Worm (Caenorhabditis elegans) whole organism, L4/young adult: ENCODE results near the gene gln-1.

Source experiments
- W03F9.2 ChIP-seq: fragments of 150-350 bp; optimal IDR thresholded peaks from 2 replicates; lab custom pipeline; 2014; ENCODE audit warnings: missing biosample characterization, missing genetic modification characterization
- dao-5 ChIP-seq: sonication (generic microtip); optimal IDR thresholded peaks from 2 replicates; lab custom pipeline; 2016; ENCODE audit warnings: missing genotype, missing genetic modification characterization, moderate library complexity, missing compliant biosample characterization
- him-1 ChIP-seq: sonication (generic microtip); optimal IDR thresholded peaks from 2 replicates; lab custom pipeline; 2016; ENCODE audit warnings: missing genotype, missing genetic modification reagents, missing genetic modification characterization, missing compliant biosample characterization

The gln-1 gene

ce11 chrX:6057580-6058305 is at the start of gene gln-1:
Gene gln-1 (plus strand): TSS chrX:6058255.
- TF ChIP-seq him-1 (tag; lab: Kevin White, UChicago), result no peak
- no peak for TF ChIP-seq W03F9.2 (tag; lab: Kevin White, UChicago)
- no peak for TF ChIP-seq dao-5 (tag; lab: Kevin White, UChicago)

- TF ChIP-seq W03F9.2 (tag; lab: Kevin White, UChicago) (no peak), dao-5 (tag; lab: Kevin White, UChicago) (no peak), him-1 (tag; lab: Kevin White, UChicago) (no peak)
Measured at ce11 chrX:6010573-6010972, 47.5 kb upstream of the gln-1 start, which contains the start of gene C09B8.3. Gene C09B8.3 (minus strand): TSS chrX:6010673.

ce11 chrX:6015096-6015495 is 43.0 kb upstream of the gln-1 start, which contains the start of gene C09B8.8:
Gene C09B8.8 (plus strand): TSS chrX:6015492.
- TF ChIP-seq him-1 (tag; lab: Kevin White, UChicago) (no peak), dao-5 (tag; lab: Kevin White, UChicago) (no peak), W03F9.2 (tag; lab: Kevin White, UChicago) (no peak)

- TF ChIP-seq dao-5 (tag; lab: Kevin White, UChicago), result no peak
- TF ChIP-seq him-1 (tag; lab: Kevin White, UChicago), result no peak
- TF ChIP-seq W03F9.2 (tag; lab: Kevin White, UChicago), result no peak
Measured at ce11 chrX:6019886-6020469, 38.1 kb upstream of the gln-1 start, which contains the start of gene C09B8.4. Gene C09B8.4 (minus strand): TSS chrX:6019936.

ce11 chrX:6020782-6021181 is 37.3 kb upstream of the gln-1 start:
- no peak for TF ChIP-seq him-1 (tag; lab: Kevin White, UChicago)
- no peak for TF ChIP-seq dao-5 (tag; lab: Kevin White, UChicago)
- TF ChIP-seq W03F9.2 (tag; lab: Kevin White, UChicago), result no peak

ce11 chrX:6022469-6022868 is 35.6 kb upstream of the gln-1 start, which contains the start of gene lelo-3:
Gene lelo-3 (minus strand): TSS chrX:6022569.
- TF ChIP-seq W03F9.2 (tag; lab: Kevin White, UChicago) (no peak), him-1 (tag; lab: Kevin White, UChicago) (no peak), dao-5 (tag; lab: Kevin White, UChicago) (no peak)

ce11 chrX:6024977-6025376 is 33.1 kb upstream of the gln-1 start:
- no peak for TF ChIP-seq dao-5 (tag; lab: Kevin White, UChicago)
- TF ChIP-seq W03F9.2 (tag; lab: Kevin White, UChicago), result no peak
- no peak for TF ChIP-seq him-1 (tag; lab: Kevin White, UChicago)

ce11 chrX:6026732-6027528 is 31.1 kb upstream of the gln-1 start:
- no peak for TF ChIP-seq him-1 (tag; lab: Kevin White, UChicago)
- no peak for TF ChIP-seq dao-5 (tag; lab: Kevin White, UChicago)
- TF ChIP-seq W03F9.2 (tag; lab: Kevin White, UChicago), result no peak

ce11 chrX:6029075-6029474 is 29.0 kb upstream of the gln-1 start:
- TF ChIP-seq him-1 (tag; lab: Kevin White, UChicago), result no peak
- no peak for TF ChIP-seq W03F9.2 (tag; lab: Kevin White, UChicago)
- no peak for TF ChIP-seq dao-5 (tag; lab: Kevin White, UChicago)

ce11 chrX:6031169-6031568 is 26.9 kb upstream of the gln-1 start, which contains the start of gene ipp-5:
Gene ipp-5 (plus strand): TSS chrX:6031469.
- TF ChIP-seq W03F9.2 (tag; lab: Kevin White, UChicago) (no peak), him-1 (tag; lab: Kevin White, UChicago) (no peak)

- TF ChIP-seq W03F9.2 (tag; lab: Kevin White, UChicago) (no peak), him-1 (tag; lab: Kevin White, UChicago) (no peak), dao-5 (tag; lab: Kevin White, UChicago) (no peak)
Measured at ce11 chrX:6039544-6039943, 18.5 kb upstream of the gln-1 start, which contains the start of gene hsp-25. Gene hsp-25 (minus strand): TSS chrX:6039644.

ce11 chrX:6040435-6041093 is 17.5 kb upstream of the gln-1 start:
- TF ChIP-seq him-1 (tag; lab: Kevin White, UChicago) (no peak), dao-5 (tag; lab: Kevin White, UChicago) (no peak), W03F9.2 (tag; lab: Kevin White, UChicago) (no peak)
